Fruit fly (Drosophila melanogaster) S2 (cell line): Measurements from ENCODE around the gene Hira.

Experiments
- CG8478 ChIP-seq: fragments of >200 bp; optimal IDR thresholded peaks from 2 replicates; lab custom pipeline; 2018
- CTCF ChIP-seq, 2 experiments: fragments of >200 bp; optimal IDR thresholded peaks; 2 replicates each; lab custom pipeline; 2018

DNA sequence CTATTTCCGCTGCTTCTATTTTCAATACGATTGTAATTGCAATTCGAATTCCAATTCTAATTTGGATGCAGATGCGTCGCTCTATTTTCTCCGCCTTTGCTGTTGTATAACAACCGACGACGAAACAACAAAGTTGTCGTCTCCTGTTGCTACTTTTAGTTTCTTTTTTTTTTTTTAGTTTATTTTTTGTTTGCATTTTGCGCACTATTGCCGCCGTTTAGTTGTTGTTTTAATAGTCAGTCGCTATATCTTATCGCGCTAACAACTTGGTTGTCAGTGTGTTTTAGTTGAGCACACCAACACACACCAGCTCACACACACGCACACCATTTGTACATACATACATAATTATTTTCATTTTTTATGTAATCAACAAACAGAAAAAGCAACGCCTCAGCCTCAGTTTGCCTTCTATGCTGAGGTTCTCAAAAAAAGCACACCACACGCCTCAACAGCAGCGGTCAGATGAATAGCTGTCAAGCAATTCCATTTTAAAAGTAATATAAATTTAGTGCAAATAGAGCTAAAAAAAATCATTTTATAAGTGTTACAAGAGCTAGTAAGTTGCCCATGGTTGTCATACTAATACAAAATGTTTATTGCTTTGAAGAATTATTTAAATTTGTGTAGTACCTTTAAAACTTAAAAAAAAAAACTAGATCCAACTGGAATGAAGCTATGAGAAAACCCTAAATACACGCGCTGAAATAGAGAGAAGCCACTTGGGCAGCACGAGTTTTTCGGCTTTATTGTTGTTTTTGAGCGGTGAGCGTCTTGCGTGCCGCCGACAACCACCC lies 20.4 kb upstream of the Hira start:
- TF ChIP-seq CG8478 (lab: Kevin White, UChicago) (no peak), CTCF (optimal IDR thresholded peaks at IDR 0.05; lab: Kevin White, UChicago) (no peak)
